Worm (Caenorhabditis elegans) whole organism, L1 larva: Measurements from ENCODE around the gene ncs-3.

ENCODE experiments used
- C16A3.4 ChIP-seq: fragments of 150-350 bp; optimal IDR thresholded peaks from 2 replicates; lab custom pipeline; 2014; ENCODE audit warnings: missing biosample characterization, missing genetic modification characterization
- C34B4.2 ChIP-seq: sonication (generic microtip); optimal IDR thresholded peaks from 2 replicates; lab custom pipeline; 2017; ENCODE audit warnings: mild to moderate bottlenecking, missing genetic modification characterization, missing compliant biosample characterization
- F16B12.6 ChIP-seq: fragments of 150-350 bp; optimal IDR thresholded peaks from 2 replicates; lab custom pipeline; 2014; ENCODE audit warnings: missing biosample characterization, missing genetic modification characterization
- Y116A8C.19 ChIP-seq: sonication (generic microtip); optimal IDR thresholded peaks from 2 replicates; lab custom pipeline; 2016; ENCODE audit warnings: missing compliant biosample characterization, missing genetic modification characterization, borderline replicate concordance
- aha-1 ChIP-seq: fragments of 150-350 bp; optimal IDR thresholded peaks from 2 replicates; lab custom pipeline; 2014; ENCODE audit warnings: missing biosample characterization, missing genetic modification characterization
- ama-1 ChIP-seq: fragments of 150-350 bp; optimal IDR thresholded peaks from 2 replicates; lab custom pipeline; 2014
- blmp-1 ChIP-seq: fragments of 150-350 bp; optimal IDR thresholded peaks from 2 replicates; lab custom pipeline; 2014; ENCODE audit warnings: missing biosample characterization, missing genetic modification characterization
- ceh-63 ChIP-seq: fragments of 200-800 bp; sonication (Bioruptor generic); optimal IDR thresholded peaks from 2 replicates; lab custom pipeline; 2018; ENCODE audit warnings: mild to moderate bottlenecking, missing genetic modification characterization, missing compliant biosample characterization
- ceh-82 ChIP-seq, 3 experiments: fragments of 150-350 bp in 1 of 3; sonication (generic microtip) in 2 of 3; optimal IDR thresholded peaks; 2 replicates each; lab custom pipeline; 2014 to 2017; ENCODE audit warnings: missing biosample characterization in 3 of 3, missing genetic modification characterization in 3 of 3
- ceh-88 ChIP-seq: fragments of 200-800 bp; sonication (Bioruptor generic); IDR thresholded peaks from 2 replicates; pipeline ENCODE4 v1.3.6; 2022; ENCODE audit warnings: missing genetic modification characterization, missing compliant biosample characterization
- ceh-90 ChIP-seq: sonication (generic microtip); optimal IDR thresholded peaks from 2 replicates; lab custom pipeline; 2016; ENCODE audit warnings: missing genetic modification characterization, missing compliant biosample characterization
- dpl-1 ChIP-seq, 3 experiments: fragments of 150-350 bp in 2 of 3; sonication (generic microtip) in 1 of 3; optimal IDR thresholded peaks; 2 replicates each; lab custom pipeline; 2014 to 2017; ENCODE audit warnings: missing biosample characterization in 3 of 3, missing genetic modification characterization in 3 of 3, missing genetic modification reagents in 3 of 3
- dsc-1 ChIP-seq: sonication (generic microtip); optimal IDR thresholded peaks from 2 replicates; lab custom pipeline; 2016; ENCODE audit warnings: mild to moderate bottlenecking, missing genetic modification characterization, missing compliant biosample characterization
- efl-1 ChIP-seq, 4 experiments: fragments of 150-350 bp; optimal IDR thresholded peaks in 3 of 4; peaks in 1 of 4; 1 replicate in 1 of 4; 2 replicates in 3 of 4; lab custom pipeline; 2014; ENCODE audit warnings: missing biosample characterization in 2 of 4, missing genetic modification characterization in 2 of 4, missing genetic modification reagents in 2 of 4
- elt-2 ChIP-seq: sonication (generic microtip); optimal IDR thresholded peaks from 2 replicates; lab custom pipeline; 2016; ENCODE audit warnings: missing genetic modification characterization, mild to moderate bottlenecking, inconsistent platforms, missing compliant biosample characterization, missing genetic modification reagents
- fkh-10 ChIP-seq: sonication (generic microtip); optimal IDR thresholded peaks from 2 replicates; lab custom pipeline; 2017; ENCODE audit warnings: missing biosample characterization, missing genetic modification reagents, missing genetic modification characterization
- fos-1 ChIP-seq: fragments of 150-350 bp; optimal IDR thresholded peaks from 2 replicates; lab custom pipeline; 2014; ENCODE audit warnings: missing biosample characterization, missing genetic modification characterization
- grh-1 ChIP-seq: fragments of 200-800 bp; sonication (Bioruptor generic); IDR thresholded peaks from 2 replicates; pipeline ENCODE4 v1.3.6; 2022; ENCODE audit warnings: missing genetic modification reagents, missing genetic modification characterization, missing compliant biosample characterization
- hlh-17 ChIP-seq: fragments of 200-800 bp; sonication (Bioruptor generic); optimal IDR thresholded peaks from 2 replicates; lab custom pipeline; 2018; ENCODE audit warnings: missing genetic modification characterization, mild to moderate bottlenecking, missing compliant biosample characterization, moderate library complexity, borderline replicate concordance
- hlh-4 ChIP-seq: sonication (generic microtip); optimal IDR thresholded peaks from 2 replicates; lab custom pipeline; 2016; ENCODE audit warnings: mild to moderate bottlenecking, missing genetic modification characterization, missing compliant biosample characterization
- irx-1 ChIP-seq: sonication (generic microtip); optimal IDR thresholded peaks from 2 replicates; lab custom pipeline; 2016; ENCODE audit warnings: missing genetic modification characterization, missing compliant biosample characterization
- isw-1 ChIP-seq: fragments of 200-800 bp; sonication (Bioruptor generic); IDR thresholded peaks from 2 replicates; pipeline ENCODE4 v1.3.6; 2022; ENCODE audit warnings: missing genetic modification characterization, missing compliant biosample characterization
- lin-14 ChIP-seq: fragments of 200-800 bp; sonication (Bioruptor generic); optimal IDR thresholded peaks from 2 replicates; lab custom pipeline; 2018; ENCODE audit warnings: mild to moderate bottlenecking, missing genetic modification characterization, moderate library complexity, missing compliant biosample characterization
- lin-15B ChIP-seq: fragments of 150-350 bp; sonication (generic microtip); optimal IDR thresholded peaks from 3 replicates; lab custom pipeline; 2014; ENCODE audit warnings: missing biosample characterization, missing genetic modification characterization
- lin-35 ChIP-seq, 2 experiments: fragments of 150-350 bp; optimal IDR thresholded peaks; 2 replicates each; lab custom pipeline; 2014; ENCODE audit warnings: missing biosample characterization in 2 of 2, missing genetic modification characterization in 2 of 2, missing genetic modification reagents in 2 of 2
- lsy-2 ChIP-seq, 2 experiments: fragments of 150-350 bp; optimal IDR thresholded peaks; 2 replicates each; lab custom pipeline; 2014; ENCODE audit warnings: missing biosample characterization in 2 of 2, missing genetic modification characterization in 2 of 2
- mdl-1 ChIP-seq, 2 experiments: fragments of 150-350 bp; optimal IDR thresholded peaks; 2 replicates each; lab custom pipeline; 2014 to 2017; ENCODE audit warnings: missing biosample characterization in 2 of 2, missing genetic modification characterization in 2 of 2, inconsistent platforms in 1 of 2
- mef-2 ChIP-seq: fragments of 150-350 bp; optimal IDR thresholded peaks from 2 replicates; lab custom pipeline; 2014; ENCODE audit warnings: missing biosample characterization, missing genetic modification characterization
- mep-1 ChIP-seq: fragments of 150-350 bp; optimal IDR thresholded peaks from 2 replicates; lab custom pipeline; 2014; ENCODE audit warnings: missing biosample characterization, missing genetic modification characterization
- nhr-19 ChIP-seq: fragments of 200-800 bp; sonication (Bioruptor generic); conservative IDR thresholded peaks from 2 replicates; pipeline ENCODE4 v1.3.6; 2022; ENCODE audit warnings: missing genetic modification characterization, missing compliant biosample characterization
- nhr-28 ChIP-seq: fragments of 150-350 bp; optimal IDR thresholded peaks from 2 replicates; lab custom pipeline; 2014; ENCODE audit warnings: missing biosample characterization, missing genetic modification characterization
- nhr-71 ChIP-seq: sonication (generic microtip); optimal IDR thresholded peaks from 2 replicates; lab custom pipeline; 2016; ENCODE audit warnings: mild to moderate bottlenecking, missing genetic modification characterization, moderate library complexity, missing compliant biosample characterization
- pax-3 ChIP-seq: fragments of 200-800 bp; sonication (Bioruptor generic); optimal IDR thresholded peaks from 2 replicates; lab custom pipeline; 2018; ENCODE audit warnings: mild to moderate bottlenecking, missing genetic modification characterization, moderate library complexity, missing compliant biosample characterization
- pqm-1 ChIP-seq: sonication (generic microtip); optimal IDR thresholded peaks from 3 replicates; lab custom pipeline; 2017; ENCODE audit warnings: missing biosample characterization, missing genetic modification characterization
- rnt-1 ChIP-seq: sonication (generic microtip); optimal IDR thresholded peaks from 2 replicates; lab custom pipeline; 2016; ENCODE audit warnings: mild to moderate bottlenecking, missing genetic modification characterization, moderate library complexity, missing compliant biosample characterization
- skn-1 ChIP-seq: fragments of 150-350 bp; optimal IDR thresholded peaks from 2 replicates; lab custom pipeline; 2014; ENCODE audit warnings: missing biosample characterization, missing genetic modification characterization
- snpc-4 ChIP-seq: fragments of 150-350 bp; optimal IDR thresholded peaks from 2 replicates; lab custom pipeline; 2014; ENCODE audit warnings: missing biosample characterization, missing genetic modification characterization
- snu-23 ChIP-seq: sonication (generic microtip); optimal IDR thresholded peaks from 2 replicates; lab custom pipeline; 2016; ENCODE audit warnings: missing genetic modification characterization, missing compliant biosample characterization
- sox-4 ChIP-seq: sonication (generic microtip); optimal IDR thresholded peaks from 2 replicates; lab custom pipeline; 2016; ENCODE audit warnings: missing genetic modification characterization, missing compliant biosample characterization
- sup-37 ChIP-seq: fragments of 200-800 bp; sonication (Bioruptor generic); optimal IDR thresholded peaks from 2 replicates; lab custom pipeline; 2018; ENCODE audit warnings: mild to moderate bottlenecking, missing genetic modification characterization, missing compliant biosample characterization
- tbx-2 ChIP-seq: sonication (generic microtip); optimal IDR thresholded peaks from 2 replicates; lab custom pipeline; 2016; ENCODE audit warnings: missing genetic modification characterization, missing compliant biosample characterization
- tlp-1 ChIP-seq: fragments of 150-350 bp; optimal IDR thresholded peaks from 2 replicates; lab custom pipeline; 2014; ENCODE audit warnings: missing biosample characterization, missing genetic modification characterization
- unc-130 ChIP-seq: fragments of 150-350 bp; optimal IDR thresholded peaks from 2 replicates; lab custom pipeline; 2017; ENCODE audit warnings: missing biosample characterization, missing genetic modification characterization, inconsistent platforms
- unc-30 ChIP-seq: sonication (generic microtip); optimal IDR thresholded peaks from 2 replicates; lab custom pipeline; 2017; ENCODE audit warnings: missing biosample characterization, missing genetic modification characterization
- unc-62 ChIP-seq: fragments of 150-350 bp; optimal IDR thresholded peaks from 2 replicates; lab custom pipeline; 2014; ENCODE audit warnings: missing biosample characterization, missing genetic modification reagents, missing genetic modification characterization
- unc-86 ChIP-seq: sonication (generic microtip); optimal IDR thresholded peaks from 2 replicates; lab custom pipeline; 2016; ENCODE audit warnings: missing genetic modification characterization, missing compliant biosample characterization
- unc-98 ChIP-seq: fragments of 200-800 bp; sonication (Bioruptor generic); IDR thresholded peaks from 2 replicates; pipeline ENCODE4 v1.3.6; 2022; ENCODE audit warnings: missing genetic modification characterization, missing compliant biosample characterization
- xbp-1 ChIP-seq: sonication (generic microtip); optimal IDR thresholded peaks from 2 replicates; lab custom pipeline; 2016; ENCODE audit warnings: missing genetic modification characterization, missing compliant biosample characterization
- zag-1 ChIP-seq: fragments of 150-350 bp; optimal IDR thresholded peaks from 2 replicates; lab custom pipeline; 2014; ENCODE audit warnings: missing biosample characterization, missing genetic modification characterization

Gene ncs-3

ce11 chrX:1062403-1063073 lies 8.7 kb downstream of the ncs-3 start, which contains the start of gene unc-1 (continued):
- TF ChIP-seq lin-14 (GFP tag; lab: Kevin White, UChicago) = peak; percentile 87
- no peak for TF ChIP-seq mdl-1 (tag; optimal IDR thresholded peaks at IDR 0.05; lab: Kevin White, UChicago)
- TF ChIP-seq tlp-1 (tag; lab: Kevin White, UChicago) = no peak
- TF ChIP-seq hlh-17 = no peak
- no peak for TF ChIP-seq unc-62 (GFP tag; lab: Kevin White, UChicago)
- TF ChIP-seq zag-1 (tag; lab: Kevin White, UChicago) = no peak
- no peak for TF ChIP-seq xbp-1 (tag; lab: Kevin White, UChicago)
- no peak for TF ChIP-seq snpc-4 (tag; lab: Kevin White, UChicago)
- TF ChIP-seq unc-86 = peak; percentile 31
- TF ChIP-seq Y116A8C.19 = no peak
- TF ChIP-seq snu-23 (GFP tag; lab: Kevin White, UChicago) = peak; percentile 15
- TF ChIP-seq elt-2 (tag; lab: Kevin White, UChicago) = no peak
- TF ChIP-seq dpl-1 (GFP tag; optimal IDR thresholded peaks at IDR 0.05; lab: Kevin White, UChicago) = no peak

- TF ChIP-seq pqm-1 (tag; lab: Kevin White, UChicago) (no peak), ama-1 (lab: Kevin White, UChicago) (no peak), irx-1 (peak; percentile 23), lin-15B (tag; lab: Kevin White, UChicago) (no peak), unc-86 (peak; percentile 57), isw-1 (GFP tag; lab: Robert Waterston, UW) (no peak; the same call in 1 of the 2 replicates), grh-1 (GFP tag; lab: Robert Waterston, UW) (no peak), blmp-1 (tag; lab: Kevin White, UChicago) (no peak), ceh-82 (tag; optimal IDR thresholded peaks at IDR 0.05; lab: Kevin White, UChicago) (peak; percentile 4 to 51 (median 43)), tbx-2 (peak; percentile 68), mef-2 (peak; percentile 24), fkh-10 (GFP tag; lab: Kevin White, UChicago) (peak; percentile 79), skn-1 (peak; percentile 86), hlh-17 (no peak), unc-30 (tag; lab: Kevin White, UChicago) (no peak), mep-1 (tag; lab: Kevin White, UChicago) (peak; percentile 42), sup-37 (GFP tag; lab: Kevin White, UChicago) (no peak), dsc-1 (tag; lab: Kevin White, UChicago) (peak; percentile 73), hlh-4 (no peak), nhr-28 (tag; lab: Kevin White, UChicago) (no peak), fos-1 (no peak), xbp-1 (tag; lab: Kevin White, UChicago) (peak; percentile 21), ceh-88 (GFP tag; lab: Robert Waterston, UW) (no peak), snu-23 (GFP tag; lab: Kevin White, UChicago) (peak; percentile 65), unc-98 (GFP tag; lab: Robert Waterston, UW) (no peak), aha-1 (tag; lab: Kevin White, UChicago) (no peak), F16B12.6 (tag; lab: Kevin White, UChicago) (no peak), lin-35 (GFP tag; optimal IDR thresholded peaks at IDR 0.05; lab: Kevin White, UChicago) (peak in 1 of 2 experiments; percentile 35), elt-2 (tag; lab: Kevin White, UChicago) (no peak), unc-130 (no peak), rnt-1 (tag; lab: Kevin White, UChicago) (peak; percentile 64), nhr-19 (peak; percentile 44), snpc-4 (tag; lab: Kevin White, UChicago) (no peak), ceh-63 (GFP tag; lab: Kevin White, UChicago) (no peak), sox-4 (tag; lab: Kevin White, UChicago) (no peak), C16A3.4 (tag; lab: Kevin White, UChicago) (no peak), ceh-90 (tag; lab: Kevin White, UChicago) (no peak), mdl-1 (tag; optimal IDR thresholded peaks at IDR 0.05; lab: Kevin White, UChicago) (peak in 1 of 2 experiments; percentile 31), pax-3 (tag; lab: Kevin White, UChicago) (no peak), lsy-2 (tag; optimal IDR thresholded peaks at IDR 0.05; lab: Kevin White, UChicago) (peak in 1 of 2 experiments; percentile 49), C34B4.2 (no peak), efl-1 (optimal IDR thresholded peaks at IDR 0.05; lab: Kevin White, UChicago) (peak in 1 of 2 experiments; percentile 20), efl-1 (GFP tag; optimal IDR thresholded peaks at IDR 0.05 in 1 of 2; lab: Kevin White, UChicago) (peak in 1 of 2 experiments; percentile 92), nhr-71 (peak; percentile 77)
Observed at ce11 chrX:1064064-1064463, 10.2 kb downstream of the ncs-3 start.
